Fruit fly (Drosophila melanogaster) whole organism, embryonic: Measurements from ENCODE around the gene Eip63F-1.
A peak's percentile ranks its signal among the peaks of the same experiment; 100 is the strongest.

Experiments used
- CG10979 ChIP-seq: fragments of 200-800 bp; sonication (Bioruptor generic); optimal IDR thresholded peaks from 2 replicates; lab custom pipeline; 2018; ENCODE audit warnings: missing biosample characterization, mild to moderate bottlenecking, missing genetic modification characterization, moderate library complexity
- CG14965 ChIP-seq: fragments of 200-800 bp; sonication (Bioruptor generic); optimal IDR thresholded peaks from 2 replicates; lab custom pipeline; 2016; ENCODE audit warnings: missing biosample characterization, missing genetic modification characterization, borderline replicate concordance
- CG17186 ChIP-seq: fragments of 200-800 bp; sonication (Bioruptor generic); optimal IDR thresholded peaks from 3 replicates; lab custom pipeline; 2017; ENCODE audit warnings: missing biosample characterization, missing genetic modification reagents, missing genetic modification characterization
- CG1792 ChIP-seq: fragments of 200-800 bp; sonication (Bioruptor generic); optimal IDR thresholded peaks from 2 replicates; lab custom pipeline; 2016; ENCODE audit warnings: missing biosample characterization, missing genetic modification characterization
- CG18262 ChIP-seq: fragments of 200-800 bp; optimal IDR thresholded peaks from 3 replicates; lab custom pipeline; 2019; ENCODE audit warnings: missing biosample characterization, mild to moderate bottlenecking, missing genetic modification characterization, moderate library complexity
- CG31388 ChIP-seq: fragments of 200-800 bp; sonication (Bioruptor generic); optimal IDR thresholded peaks from 2 replicates; lab custom pipeline; 2016; ENCODE audit warnings: missing biosample characterization, missing genetic modification characterization
- CG32767 ChIP-seq: fragments of 200-800 bp; sonication (Bioruptor generic); IDR thresholded peaks from 2 replicates; pipeline ENCODE4 v1.3.6; 2022; ENCODE audit warnings: missing biosample characterization, missing genetic modification characterization
- CG3995 ChIP-seq: fragments of 200-800 bp; sonication (Bioruptor generic); optimal IDR thresholded peaks from 3 replicates; lab custom pipeline; 2016; ENCODE audit warnings: missing biosample characterization, missing genetic modification characterization
- CG42726 ChIP-seq: fragments of 200-800 bp; sonication (Bioruptor generic); IDR thresholded peaks from 2 replicates; pipeline ENCODE4 v1.3.6; 2022; ENCODE audit warnings: missing biosample characterization, missing genetic modification characterization; ENCODE audit not compliant: partially characterized antibody
- CG4360 ChIP-seq: fragments of 200-800 bp; sonication (Bioruptor generic); IDR thresholded peaks from 2 replicates; pipeline ENCODE4 v1.3.6; 2022; ENCODE audit warnings: missing biosample characterization, missing genetic modification characterization
- CG6854 ChIP-seq: fragments of 200-800 bp; sonication (Bioruptor generic); optimal IDR thresholded peaks from 3 replicates; lab custom pipeline; 2017; ENCODE audit warnings: missing biosample characterization, mild to moderate bottlenecking, missing genetic modification characterization
- CG7271 ChIP-seq: fragments of 200-800 bp; sonication (Bioruptor generic); optimal IDR thresholded peaks from 2 replicates; lab custom pipeline; 2018; ENCODE audit warnings: missing biosample characterization, mild to moderate bottlenecking, missing genetic modification characterization, moderate library complexity
- CG7839 ChIP-seq: fragments of 200-800 bp; sonication (Bioruptor generic); optimal IDR thresholded peaks from 3 replicates; lab custom pipeline; 2018; ENCODE audit warnings: missing biosample characterization, mild to moderate bottlenecking, missing genetic modification characterization, moderate library complexity
- CG8765 ChIP-seq: fragments of 200-800 bp; sonication (Bioruptor generic); IDR thresholded peaks from 2 replicates; pipeline ENCODE4 v1.3.6; 2022; ENCODE audit warnings: missing biosample characterization, missing genetic modification characterization
- CG9437 ChIP-seq: fragments of 200-800 bp; sonication (Bioruptor generic); optimal IDR thresholded peaks from 2 replicates; lab custom pipeline; 2018; ENCODE audit warnings: missing biosample characterization, mild to moderate bottlenecking, missing genetic modification characterization
- Chrac-16 ChIP-seq: fragments of 200-800 bp; sonication (Bioruptor generic); optimal IDR thresholded peaks from 3 replicates; lab custom pipeline; 2016; ENCODE audit warnings: missing biosample characterization, missing genetic modification characterization
- Fer3 ChIP-seq: fragments of 200-800 bp; sonication (Bioruptor generic); optimal IDR thresholded peaks from 2 replicates; lab custom pipeline; 2018; ENCODE audit warnings: missing biosample characterization, mild to moderate bottlenecking, missing genetic modification characterization, moderate library complexity
- Gsc ChIP-seq: fragments of 200-800 bp; sonication (Bioruptor generic); IDR thresholded peaks from 2 replicates; pipeline ENCODE4 v1.3.6; 2022; ENCODE audit warnings: missing biosample characterization, missing genetic modification characterization
- H15 ChIP-seq: fragments of 200-800 bp; sonication (Bioruptor generic); IDR thresholded peaks from 3 replicates; pipeline ENCODE4 v1.3.6; 2022; ENCODE audit warnings: missing biosample characterization, missing genetic modification characterization
- H2.0 ChIP-seq: fragments of 200-800 bp; sonication (Bioruptor generic); IDR thresholded peaks from 2 replicates; pipeline ENCODE4 v1.3.6; 2022; ENCODE audit warnings: missing biosample characterization, missing genetic modification characterization
- Hand ChIP-seq: fragments of 200-800 bp; sonication (Bioruptor generic); optimal IDR thresholded peaks from 2 replicates; lab custom pipeline; 2017; ENCODE audit warnings: mild to moderate bottlenecking, missing biosample characterization, missing genetic modification reagents, missing genetic modification characterization
- Hr51 ChIP-seq, 2 experiments: fragments of 200-800 bp; sonication (Bioruptor generic); optimal IDR thresholded peaks; 2 replicates in 1 of 2; 3 replicates in 1 of 2; lab custom pipeline; 2016 to 2018; ENCODE audit warnings: missing biosample characterization in 2 of 2, missing genetic modification characterization in 2 of 2, mild to moderate bottlenecking in 1 of 2, moderate library complexity in 1 of 2
- Max ChIP-seq: fragments of 200-800 bp; sonication (Bioruptor generic); optimal IDR thresholded peaks from 2 replicates; lab custom pipeline; 2016; ENCODE audit warnings: missing biosample characterization, mild to moderate bottlenecking, missing genetic modification characterization
- Mes4 ChIP-seq: fragments of 200-800 bp; sonication (Bioruptor generic); optimal IDR thresholded peaks from 2 replicates; lab custom pipeline; 2016; ENCODE audit warnings: missing biosample characterization, missing genetic modification characterization
- Sox100B ChIP-seq: fragments of 200-800 bp; sonication (Bioruptor generic); optimal IDR thresholded peaks from 3 replicates; lab custom pipeline; 2018; ENCODE audit warnings: missing biosample characterization, mild to moderate bottlenecking, missing genetic modification characterization
- ac ChIP-seq: fragments of 200-800 bp; sonication (Bioruptor generic); optimal IDR thresholded peaks from 3 replicates; lab custom pipeline; 2017; ENCODE audit warnings: missing biosample characterization, mild to moderate bottlenecking, missing genetic modification characterization
- ap ChIP-seq: fragments of 200-800 bp; sonication (Bioruptor generic); IDR thresholded peaks from 2 replicates; pipeline ENCODE4 v1.3.6; 2022; ENCODE audit warnings: missing biosample characterization, missing genetic modification characterization
- ase ChIP-seq: fragments of 200-800 bp; sonication (Bioruptor generic); IDR thresholded peaks from 3 replicates; pipeline ENCODE4 v1.3.6; 2022; ENCODE audit warnings: missing biosample characterization, missing genetic modification characterization
- ash1 ChIP-seq: fragments of 200-800 bp; sonication (Bioruptor generic); optimal IDR thresholded peaks from 2 replicates; lab custom pipeline; 2018; ENCODE audit warnings: missing biosample characterization, mild to moderate bottlenecking, missing genetic modification characterization
- bigmax ChIP-seq: fragments of 200-800 bp; sonication (Bioruptor generic); optimal IDR thresholded peaks from 2 replicates; lab custom pipeline; 2018; ENCODE audit warnings: missing biosample characterization, mild to moderate bottlenecking, missing genetic modification characterization
- chm ChIP-seq: fragments of 200-800 bp; sonication (Bioruptor generic); IDR thresholded peaks from 2 replicates; pipeline ENCODE4 v1.3.6; 2022; ENCODE audit warnings: missing biosample characterization, missing genetic modification characterization
- crp ChIP-seq, 2 experiments: fragments of 200-800 bp; sonication (Bioruptor generic); optimal IDR thresholded peaks; 2 replicates in 1 of 2; 3 replicates in 1 of 2; lab custom pipeline; 2017; ENCODE audit warnings: missing biosample characterization in 2 of 2, missing genetic modification characterization in 2 of 2, mild to moderate bottlenecking in 1 of 2, moderate library complexity in 1 of 2
- dan ChIP-seq: fragments of 200-800 bp; sonication (Bioruptor generic); IDR thresholded peaks from 2 replicates; pipeline ENCODE4 v1.3.6; 2022; ENCODE audit warnings: missing biosample characterization, missing genetic modification characterization
- dm ChIP-seq: fragments of 200-800 bp; sonication (Bioruptor generic); optimal IDR thresholded peaks from 3 replicates; lab custom pipeline; 2016; ENCODE audit warnings: missing biosample characterization, missing genetic modification characterization
- fru ChIP-seq: fragments of >200 bp; optimal IDR thresholded peaks from 2 replicates; lab custom pipeline; 2017
- gcm2 ChIP-seq: fragments of 200-800 bp; sonication (Bioruptor generic); optimal IDR thresholded peaks from 2 replicates; lab custom pipeline; 2016; ENCODE audit warnings: missing biosample characterization, missing genetic modification characterization
- gsb ChIP-seq: fragments of 200-800 bp; sonication (Bioruptor generic); IDR thresholded peaks from 2 replicates; pipeline ENCODE4 v1.3.6; 2022; ENCODE audit warnings: missing biosample characterization, missing genetic modification characterization
- hbn ChIP-seq: fragments of 200-800 bp; sonication (Bioruptor generic); IDR thresholded peaks from 2 replicates; pipeline ENCODE4 v1.3.6; 2022; ENCODE audit warnings: missing biosample characterization, missing genetic modification characterization; ENCODE audit not compliant: partially characterized antibody
- inv ChIP-seq: fragments of 200-800 bp; sonication (Bioruptor generic); IDR thresholded peaks from 2 replicates; pipeline ENCODE4 v1.3.6; 2022; ENCODE audit warnings: missing biosample characterization, missing genetic modification characterization; ENCODE audit not compliant: partially characterized antibody
- jumu ChIP-seq: fragments of 200-800 bp; sonication (Bioruptor generic); optimal IDR thresholded peaks from 3 replicates; lab custom pipeline; 2016; ENCODE audit warnings: missing biosample characterization, missing genetic modification characterization
- lab ChIP-seq: fragments of 200-800 bp; sonication (Bioruptor generic); optimal IDR thresholded peaks from 3 replicates; lab custom pipeline; 2017; ENCODE audit warnings: missing biosample characterization, missing genetic modification characterization, mild to moderate bottlenecking, moderate library complexity, missing genetic modification reagents
- mirr ChIP-seq: fragments of 200-800 bp; sonication (Bioruptor generic); optimal IDR thresholded peaks from 3 replicates; lab custom pipeline; 2018; ENCODE audit warnings: missing biosample characterization, mild to moderate bottlenecking, missing genetic modification characterization
- nom ChIP-seq: fragments of 200-800 bp; sonication (Bioruptor generic); optimal IDR thresholded peaks from 2 replicates; lab custom pipeline; 2017; ENCODE audit warnings: missing biosample characterization, missing genetic modification characterization, mild to moderate bottlenecking, moderate library complexity, missing genetic modification reagents
- pan ChIP-seq, 4 experiments: fragments of >200 bp in 3 of 4; fragments of 200-800 bp in 1 of 4; sonication (Bioruptor generic) in 1 of 4; optimal IDR thresholded peaks in 3 of 4; IDR thresholded peaks in 1 of 4; 2 replicates each; pipeline versions ENCODE4 v1.3.6 to Lab custom; 2017 to 2022; ENCODE audit warnings: missing biosample characterization in 2 of 4, missing genetic modification characterization in 2 of 4, mixed read lengths in 1 of 4
- pb ChIP-seq: fragments of 200-800 bp; sonication (Bioruptor generic); optimal IDR thresholded peaks from 3 replicates; lab custom pipeline; 2016; ENCODE audit warnings: missing biosample characterization, missing genetic modification characterization
- salm ChIP-seq: fragments of 200-800 bp; sonication (Bioruptor generic); optimal IDR thresholded peaks from 2 replicates; lab custom pipeline; 2018; ENCODE audit warnings: missing biosample characterization, mild to moderate bottlenecking, missing genetic modification characterization
- sens-2 ChIP-seq: fragments of 200-800 bp; sonication (Bioruptor generic); IDR thresholded peaks from 2 replicates; pipeline ENCODE4 v1.3.6; 2022; ENCODE audit warnings: missing biosample characterization, missing genetic modification characterization
- slou ChIP-seq: fragments of 200-800 bp; sonication (Bioruptor generic); optimal IDR thresholded peaks from 3 replicates; lab custom pipeline; 2016; ENCODE audit warnings: missing biosample characterization, missing genetic modification characterization
- tll ChIP-seq, 2 experiments: fragments of 200-800 bp in 1 of 2; fragments of >200 bp in 1 of 2; sonication (Bioruptor generic) in 1 of 2; optimal IDR thresholded peaks; 2 replicates each; lab custom pipeline; 2017 to 2019; ENCODE audit warnings: missing biosample characterization in 2 of 2, missing genetic modification characterization in 2 of 2, mild to moderate bottlenecking in 1 of 2, moderate library complexity in 1 of 2
- zf30C ChIP-seq: fragments of 200-800 bp; sonication (Bioruptor generic); optimal IDR thresholded peaks from 3 replicates; lab custom pipeline; 2018; ENCODE audit warnings: missing biosample characterization, mild to moderate bottlenecking, missing genetic modification characterization

The Eip63F-1 gene

dm6 chr3L:3898978-3899377, 36.4 kb downstream of the Eip63F-1 start, which contains the start of gene Ccz1 (continued):
- TF ChIP-seq ac (GFP tag; lab: Kevin White, UChicago), result peak; percentile 7
- peak; percentile 51 for TF ChIP-seq CG7839 (tag; lab: Kevin White, UChicago)
- TF ChIP-seq pan (optimal IDR thresholded peaks at IDR 0.05; lab: Kevin White, UChicago), result no peak
- TF ChIP-seq pan (GFP tag; optimal IDR thresholded peaks at IDR 0.05 in 1 of 2, IDR thresholded peaks at IDR 0.05 in 1 of 2), result no peak
- TF ChIP-seq jumu (GFP tag; lab: Kevin White, UChicago), result peak; percentile 61
- TF ChIP-seq tll (GFP tag; optimal IDR thresholded peaks at IDR 0.05; lab: Kevin White, UChicago), result no peak
- TF ChIP-seq CG9437 (GFP tag; lab: Kevin White, UChicago), result peak; percentile 11
- peak; percentile 43 for TF ChIP-seq dm
- TF ChIP-seq H15, result no peak
- peak; percentile 67 for TF ChIP-seq Max
- no peak for TF ChIP-seq gcm2
- no peak for TF ChIP-seq chm (GFP tag; lab: Robert Waterston, UW)
- TF ChIP-seq hbn, result no peak
- TF ChIP-seq Mes4, result peak; percentile 66
- TF ChIP-seq mirr (GFP tag; lab: Kevin White, UChicago), result peak; percentile 28
- TF ChIP-seq lab (GFP tag; lab: Kevin White, UChicago), result peak; percentile 80
- no peak for TF ChIP-seq Gsc
- no peak for TF ChIP-seq ap
- no peak for TF ChIP-seq inv (GFP tag; lab: Robert Waterston, UW)
- TF ChIP-seq CG8765 (GFP tag; lab: Robert Waterston, UW), result no peak
- TF ChIP-seq gsb (GFP tag; lab: Robert Waterston, UW), result no peak
- TF ChIP-seq zf30C (GFP tag; lab: Kevin White, UChicago), result no peak
- no peak for TF ChIP-seq CG32767 (GFP tag; lab: Robert Waterston, UW)
- no peak for TF ChIP-seq ase (GFP tag; lab: Robert Waterston, UW)
- no peak for TF ChIP-seq CG42726 (GFP tag; lab: Robert Waterston, UW)
- TF ChIP-seq CG17186 (GFP tag; lab: Kevin White, UChicago), result peak; percentile 63
- peak; percentile 62 for TF ChIP-seq slou (GFP tag; lab: Kevin White, UChicago)
- peak; percentile 20 for TF ChIP-seq CG10979 (tag; lab: Kevin White, UChicago)
- TF ChIP-seq Sox100B (GFP tag; lab: Kevin White, UChicago), result peak; percentile 61
- no peak for TF ChIP-seq CG3995 (GFP tag; lab: Kevin White, UChicago)
- TF ChIP-seq CG1792, result peak; percentile 60
- no peak for TF ChIP-seq CG6854 (GFP tag; lab: Kevin White, UChicago)
- no peak for TF ChIP-seq H2.0 (GFP tag; lab: Robert Waterston, UW)
- no peak for TF ChIP-seq fru (lab: Kevin White, UChicago)
- TF ChIP-seq crp (GFP tag; optimal IDR thresholded peaks at IDR 0.05; lab: Kevin White, UChicago), result peak in 1 of 2 experiments; percentile 32
- TF ChIP-seq Hand, result no peak
- TF ChIP-seq CG31388 (GFP tag; lab: Kevin White, UChicago), result peak; percentile 6
- TF ChIP-seq ash1 (GFP tag; lab: Kevin White, UChicago), result no peak
- no peak for TF ChIP-seq CG7271
- peak; percentile 59 for TF ChIP-seq Fer3 (tag; lab: Kevin White, UChicago)
- TF ChIP-seq pb (GFP tag; lab: Kevin White, UChicago), result no peak
- no peak for TF ChIP-seq dan
- no peak for TF ChIP-seq bigmax (GFP tag; lab: Kevin White, UChicago)
- peak; percentile 56 for TF ChIP-seq CG14965
- no peak for TF ChIP-seq Chrac-16 (GFP tag; lab: Kevin White, UChicago)
- TF ChIP-seq CG4360, result no peak
- TF ChIP-seq Hr51 (GFP tag; optimal IDR thresholded peaks at IDR 0.05; lab: Kevin White, UChicago), result peak in 1 of 2 experiments; percentile 58
- TF ChIP-seq sens-2, result no peak
- TF ChIP-seq salm (tag; lab: Kevin White, UChicago), result peak; percentile 45
- TF ChIP-seq nom (GFP tag; lab: Kevin White, UChicago), result peak; percentile 36
- peak; percentile 38 for TF ChIP-seq CG18262
